Worm (Caenorhabditis elegans): Measurements from ENCODE around the gene B0391.14.

The B0391.14 gene

DNA sequence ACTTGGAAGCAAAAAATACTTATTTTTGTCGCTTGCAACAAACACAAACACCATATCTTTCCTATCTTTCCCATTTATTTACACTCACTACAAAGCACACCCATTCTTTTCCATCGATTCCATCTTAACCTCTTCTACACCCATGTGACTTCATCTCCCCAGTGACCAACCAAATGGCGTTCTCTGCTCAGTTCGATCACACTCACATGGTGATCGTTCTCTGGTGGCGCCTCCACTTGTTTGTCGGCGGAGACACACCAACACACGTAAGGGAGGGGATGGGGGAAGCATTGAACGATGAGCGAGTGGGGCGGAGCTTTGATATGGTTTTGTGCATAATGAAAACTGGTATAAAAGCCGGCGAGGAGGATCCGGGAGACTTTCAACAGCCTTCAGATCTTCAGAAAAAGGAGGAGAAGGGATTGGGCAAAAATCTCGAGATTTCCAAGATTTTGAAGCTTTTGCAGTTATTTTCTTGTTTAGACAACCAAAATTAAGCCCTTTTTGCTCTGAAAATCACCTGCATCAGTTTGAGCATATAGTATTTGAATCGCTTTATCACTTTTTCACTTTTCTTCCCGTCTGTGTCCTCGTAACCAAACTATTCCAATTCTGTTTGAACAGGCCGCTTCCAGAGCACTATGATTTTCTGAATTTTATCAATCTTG, 33.0 kb downstream of the B0391.14 start (continued):
- no peak for TF ChIP-seq hlh-12 (tag; optimal IDR thresholded peaks at IDR 0.05)
- peak; percentile 52; the same call in 1 of the 2 replicates for TF ChIP-seq egl-44 (GFP tag; IDR thresholded peaks at IDR 0.05)
- TF ChIP-seq lin-40 (tag; optimal IDR thresholded peaks at IDR 0.05) = peak; percentile 66
- no peak for TF ChIP-seq fkh-3 (tag; optimal IDR thresholded peaks at IDR 0.05)
- TF ChIP-seq K12H6.12 (tag; optimal IDR thresholded peaks at IDR 0.05) = peak; percentile 78
- 0 out of 2 replicates have a peak, but pooled peaks have one; percentile 4 for TF ChIP-seq mcd-1 (GFP tag; IDR thresholded peaks at IDR 0.05)
- TF ChIP-seq F52B5.7 (tag; optimal IDR thresholded peaks at IDR 0.05) = no peak
- peak; percentile 37 for TF ChIP-seq lin-54 (GFP tag; optimal IDR thresholded peaks at IDR 0.05)
- no peak for TF ChIP-seq F33H1.4 (GFP tag; IDR thresholded peaks at IDR 0.05)
- 0 out of 2 replicates have a peak, but pooled peaks have one; percentile 50 for TF ChIP-seq lin-26 (GFP tag; IDR thresholded peaks at IDR 0.05)
- no peak for TF ChIP-seq atf-7 (tag; optimal IDR thresholded peaks at IDR 0.05)
- peak; percentile 68 for TF ChIP-seq F22D6.2 (tag; optimal IDR thresholded peaks at IDR 0.05)
- 0 out of 2 replicates have a peak, but pooled peaks have one; percentile 18 for TF ChIP-seq cebp-1 (GFP tag; IDR thresholded peaks at IDR 0.05)
- TF ChIP-seq cebp-1 (tag; optimal IDR thresholded peaks at IDR 0.05) = peak; percentile 75
- TF ChIP-seq nhr-80 (tag; optimal IDR thresholded peaks at IDR 0.05) = peak; percentile 47
- no peak for TF ChIP-seq ekl-4 (GFP tag; IDR thresholded peaks at IDR 0.05)
- peak; percentile 58 for TF ChIP-seq ztf-26 (tag; optimal IDR thresholded peaks at IDR 0.05)
- TF ChIP-seq lir-1 (GFP tag; conservative IDR thresholded peaks at IDR 0.05) = peak; percentile 54; the same call in 1 of the 2 replicates
- peak; percentile 14 for TF ChIP-seq madf-10 (tag; optimal IDR thresholded peaks at IDR 0.05)
- TF ChIP-seq ZK185.1 (tag; optimal IDR thresholded peaks at IDR 0.05; ENCODE audit: poor library complexity, severe bottlenecking) = peak; percentile 52
- peak; percentile 40; the same call in 1 of the 2 replicates for TF ChIP-seq B0336.3 (GFP tag; IDR thresholded peaks at IDR 0.05)
- 0 out of 2 replicates have a peak, but pooled peaks have one; percentile 15 for TF ChIP-seq nfyb-1 (GFP tag; IDR thresholded peaks at IDR 0.05)
- TF ChIP-seq ama-1 (optimal IDR thresholded peaks at IDR 0.05) = peak; percentile 96
- no peak for TF ChIP-seq ama-1 (GFP tag; optimal IDR thresholded peaks at IDR 0.05)
- no peak for TF ChIP-seq snpc-4 (GFP tag; optimal IDR thresholded peaks at IDR 0.05)
- peak; percentile 61 to 72 (median 64) for TF ChIP-seq snpc-4 (tag; optimal IDR thresholded peaks at IDR 0.05)

DNA sequence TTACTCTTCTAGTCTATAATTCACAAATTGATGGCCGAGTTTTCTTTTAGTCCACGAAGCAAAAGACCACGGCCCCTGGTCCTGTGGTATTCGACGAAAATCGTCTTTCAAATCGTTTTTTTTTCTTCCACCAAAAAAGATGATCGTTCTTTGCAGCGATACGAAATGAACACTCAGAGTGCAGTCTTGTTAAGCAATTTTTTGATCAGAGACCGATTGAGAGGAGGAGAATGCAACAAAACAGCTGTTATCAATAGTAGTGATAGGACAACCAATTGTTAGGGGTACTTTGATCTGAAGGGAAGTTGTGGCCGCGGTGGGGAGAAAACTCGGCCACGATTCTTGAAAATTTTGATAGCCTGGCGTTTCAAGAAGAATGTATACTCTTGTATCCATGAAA, 35.7 kb downstream of the B0391.14 start:
- TF ChIP-seq snpc-4 (GFP tag; optimal IDR thresholded peaks at IDR 0.05) (no peak), snpc-4 (tag; optimal IDR thresholded peaks at IDR 0.05) (peak in 1 of 4 experiments; percentile 13), C06A6.2 (GFP tag; conservative IDR thresholded peaks at IDR 0.05) (0 out of 2 replicates have a peak, but pooled peaks have one; percentile 24), nhr-80 (tag; optimal IDR thresholded peaks at IDR 0.05) (peak; percentile 61), B0261.1 (tag; optimal IDR thresholded peaks at IDR 0.05) (no peak), attf-6 (GFP tag; IDR thresholded peaks at IDR 0.05) (no peak), hlh-26 (GFP tag; conservative IDR thresholded peaks at IDR 0.05) (no peak), lin-35 (GFP tag; optimal IDR thresholded peaks at IDR 0.05) (no peak), chd-7 (tag; optimal IDR thresholded peaks at IDR 0.05) (peak; percentile 12), lin-40 (tag; optimal IDR thresholded peaks at IDR 0.05) (peak; percentile 4), egl-44 (GFP tag; IDR thresholded peaks at IDR 0.05) (no peak), nhr-90 (tag; optimal IDR thresholded peaks at IDR 0.05) (no peak), unc-62 (GFP tag; optimal IDR thresholded peaks at IDR 0.05) (no peak), madf-8 (GFP tag; conservative IDR thresholded peaks at IDR 0.05) (no peak), lin-54 (GFP tag; optimal IDR thresholded peaks at IDR 0.05) (peak; percentile 11), ztf-26 (tag; optimal IDR thresholded peaks at IDR 0.05) (peak; percentile 69), somi-1 (GFP tag; optimal IDR thresholded peaks at IDR 0.05) (peak; percentile 37), tbp1 (GFP tag; optimal IDR thresholded peaks at IDR 0.05) (peak; percentile 22)

All from whole organism, young adult.